Fruit fly (Drosophila melanogaster) whole organism, embryonic: ENCODE results near the gene Tasp1.

Experiments used
- Bgb ChIP-seq: fragments of 200-800 bp; sonication (Bioruptor generic); IDR thresholded peaks from 2 replicates; pipeline ENCODE4 v1.3.6; 2022; ENCODE audit warnings: missing biosample characterization, missing genetic modification characterization; ENCODE audit not compliant: partially characterized antibody
- CG10431 ChIP-seq: fragments of 200-800 bp; sonication (Bioruptor generic); optimal IDR thresholded peaks from 3 replicates; lab custom pipeline; 2018; ENCODE audit warnings: missing biosample characterization, mild to moderate bottlenecking, missing genetic modification characterization
- CG10543 ChIP-seq: fragments of 200-800 bp; sonication (Bioruptor generic); optimal IDR thresholded peaks from 3 replicates; lab custom pipeline; 2017; ENCODE audit warnings: missing biosample characterization, mild to moderate bottlenecking, missing genetic modification characterization, moderate library complexity
- CG11085 ChIP-seq: fragments of 200-800 bp; sonication (Bioruptor generic); IDR thresholded peaks from 2 replicates; pipeline ENCODE4 v1.3.6; 2022; ENCODE audit warnings: missing biosample characterization, missing genetic modification characterization
- CG11247 ChIP-seq: fragments of 200-800 bp; sonication (Bioruptor generic); IDR thresholded peaks from 2 replicates; pipeline ENCODE4 v1.3.6; 2022; ENCODE audit warnings: missing biosample characterization, missing genetic modification characterization
- CG11504 ChIP-seq: fragments of 200-800 bp; sonication (Bioruptor generic); optimal IDR thresholded peaks from 3 replicates; lab custom pipeline; 2019; ENCODE audit warnings: missing biosample characterization, mild to moderate bottlenecking, missing genetic modification characterization, moderate library complexity
- CG13123 ChIP-seq: fragments of 200-800 bp; sonication (Bioruptor generic); optimal IDR thresholded peaks from 2 replicates; lab custom pipeline; 2016; ENCODE audit warnings: missing biosample characterization, missing genetic modification characterization
- CG13894 ChIP-seq: fragments of 200-800 bp; sonication (Bioruptor generic); optimal IDR thresholded peaks from 3 replicates; lab custom pipeline; 2018; ENCODE audit warnings: missing biosample characterization, mild to moderate bottlenecking, missing genetic modification characterization, moderate library complexity
- CG14441 ChIP-seq: fragments of 200-800 bp; sonication (Bioruptor generic); IDR thresholded peaks from 2 replicates; pipeline ENCODE4 v1.3.6; 2022; ENCODE audit warnings: missing biosample characterization, missing genetic modification characterization
- CG14860 ChIP-seq: fragments of 200-800 bp; sonication (Bioruptor generic); IDR thresholded peaks from 3 replicates; pipeline ENCODE4 v1.3.6; 2022; ENCODE audit warnings: missing biosample characterization, missing genetic modification characterization; ENCODE audit not compliant: partially characterized antibody
- CG17359 ChIP-seq: fragments of 200-800 bp; sonication (Bioruptor generic); optimal IDR thresholded peaks from 3 replicates; lab custom pipeline; 2018; ENCODE audit warnings: missing biosample characterization, mild to moderate bottlenecking, missing genetic modification characterization, moderate library complexity
- CG17385 ChIP-seq: fragments of 200-800 bp; sonication (Bioruptor generic); optimal IDR thresholded peaks from 3 replicates; lab custom pipeline; 2018; ENCODE audit warnings: missing biosample characterization, mild to moderate bottlenecking, missing genetic modification characterization
- CG18262 ChIP-seq: fragments of 200-800 bp; optimal IDR thresholded peaks from 3 replicates; lab custom pipeline; 2019; ENCODE audit warnings: missing biosample characterization, mild to moderate bottlenecking, missing genetic modification characterization, moderate library complexity
- CG31441 ChIP-seq: fragments of 200-800 bp; sonication (Bioruptor generic); IDR thresholded peaks from 2 replicates; pipeline ENCODE4 v1.3.6; 2022; ENCODE audit warnings: missing biosample characterization, missing genetic modification characterization
- CG4360 ChIP-seq: fragments of 200-800 bp; sonication (Bioruptor generic); IDR thresholded peaks from 2 replicates; pipeline ENCODE4 v1.3.6; 2022; ENCODE audit warnings: missing biosample characterization, missing genetic modification characterization
- CG43689 ChIP-seq: fragments of 200-800 bp; sonication (Bioruptor generic); IDR thresholded peaks from 2 replicates; pipeline ENCODE4 v1.3.6; 2022; ENCODE audit warnings: missing biosample characterization, missing genetic modification characterization
- CG4617 ChIP-seq: fragments of 200-800 bp; sonication (Bioruptor generic); optimal IDR thresholded peaks from 3 replicates; lab custom pipeline; 2016; ENCODE audit warnings: missing biosample characterization, missing genetic modification characterization, borderline replicate concordance
- CG4730 ChIP-seq: fragments of 200-800 bp; sonication (Bioruptor generic); IDR thresholded peaks from 2 replicates; pipeline ENCODE4 v1.3.6; 2022; ENCODE audit warnings: missing biosample characterization, missing genetic modification characterization
- CG7271 ChIP-seq: fragments of 200-800 bp; sonication (Bioruptor generic); optimal IDR thresholded peaks from 2 replicates; lab custom pipeline; 2018; ENCODE audit warnings: missing biosample characterization, mild to moderate bottlenecking, missing genetic modification characterization, moderate library complexity
- CG7556 ChIP-seq: fragments of 200-800 bp; sonication (Bioruptor generic); optimal IDR thresholded peaks from 2 replicates; lab custom pipeline; 2017; ENCODE audit warnings: missing biosample characterization, mild to moderate bottlenecking, missing genetic modification characterization
- CG8388 ChIP-seq: fragments of 200-800 bp; sonication (Bioruptor generic); optimal IDR thresholded peaks from 2 replicates; lab custom pipeline; 2019; ENCODE audit warnings: missing biosample characterization, mild to moderate bottlenecking, missing genetic modification characterization, moderate library complexity
- CG8765 ChIP-seq: fragments of 200-800 bp; sonication (Bioruptor generic); IDR thresholded peaks from 2 replicates; pipeline ENCODE4 v1.3.6; 2022; ENCODE audit warnings: missing biosample characterization, missing genetic modification characterization
- CG8944 ChIP-seq: fragments of 200-800 bp; sonication (Bioruptor generic); optimal IDR thresholded peaks from 3 replicates; lab custom pipeline; 2016; ENCODE audit warnings: missing biosample characterization, missing genetic modification characterization
- CHES-1-like ChIP-seq: fragments of 200-800 bp; sonication (Bioruptor generic); optimal IDR thresholded peaks from 2 replicates; lab custom pipeline; 2016; ENCODE audit warnings: missing biosample characterization, missing genetic modification characterization
- Dip3 ChIP-seq: fragments of 200-800 bp; sonication (Bioruptor generic); optimal IDR thresholded peaks from 3 replicates; lab custom pipeline; 2016; ENCODE audit warnings: missing biosample characterization, missing genetic modification characterization
- Doc2 ChIP-seq: fragments of 200-800 bp; sonication (Bioruptor generic); IDR thresholded peaks from 2 replicates; pipeline ENCODE4 v1.3.6; 2022; ENCODE audit warnings: missing biosample characterization, missing genetic modification characterization
- Eip74EF ChIP-seq, 2 experiments: fragments of 200-800 bp in 1 of 2; fragments of >200 bp in 1 of 2; sonication (Bioruptor generic) in 1 of 2; optimal IDR thresholded peaks; 2 replicates each; lab custom pipeline; 2017 to 2019; ENCODE audit warnings: missing biosample characterization in 2 of 2, missing genetic modification characterization in 2 of 2, mild to moderate bottlenecking in 1 of 2, moderate library complexity in 1 of 2
- GATAe ChIP-seq: fragments of 200-800 bp; sonication (Bioruptor generic); conservative IDR thresholded peaks from 2 replicates; pipeline ENCODE4 v1.3.6; 2022; ENCODE audit warnings: missing biosample characterization, missing genetic modification characterization
- HmgZ ChIP-seq: fragments of 200-800 bp; sonication (Bioruptor generic); optimal IDR thresholded peaks from 2 replicates; lab custom pipeline; 2018; ENCODE audit warnings: missing biosample characterization, mild to moderate bottlenecking, missing genetic modification characterization
- MESR4 ChIP-seq: fragments of 200-800 bp; sonication (Bioruptor generic); optimal IDR thresholded peaks from 2 replicates; lab custom pipeline; 2018; ENCODE audit warnings: missing biosample characterization, mild to moderate bottlenecking, missing genetic modification characterization, moderate library complexity
- Meics ChIP-seq: fragments of 200-800 bp; sonication (Bioruptor generic); optimal IDR thresholded peaks from 2 replicates; lab custom pipeline; 2017; ENCODE audit warnings: missing biosample characterization, mild to moderate bottlenecking, missing genetic modification characterization
- NC2β ChIP-seq: fragments of 200-800 bp; sonication (Bioruptor generic); optimal IDR thresholded peaks from 2 replicates; lab custom pipeline; 2016; ENCODE audit warnings: missing biosample characterization, missing genetic modification characterization
- Vsx1 ChIP-seq: fragments of 200-800 bp; sonication (Bioruptor generic); optimal IDR thresholded peaks from 2 replicates; lab custom pipeline; 2017; ENCODE audit warnings: missing biosample characterization, mild to moderate bottlenecking, missing genetic modification characterization, missing genetic modification reagents
- ase ChIP-seq: fragments of 200-800 bp; sonication (Bioruptor generic); IDR thresholded peaks from 3 replicates; pipeline ENCODE4 v1.3.6; 2022; ENCODE audit warnings: missing biosample characterization, missing genetic modification characterization
- bcd ChIP-seq: fragments of 200-800 bp; sonication (Bioruptor generic); optimal IDR thresholded peaks from 2 replicates; lab custom pipeline; 2017; ENCODE audit warnings: missing biosample characterization, mild to moderate bottlenecking, missing genetic modification characterization
- dimm ChIP-seq: fragments of 200-800 bp; sonication (Bioruptor generic); IDR thresholded peaks from 2 replicates; pipeline ENCODE4 v1.3.6; 2022; ENCODE audit warnings: missing biosample characterization, missing genetic modification characterization
- en ChIP-seq: fragments of 200-800 bp; sonication (Bioruptor generic); optimal IDR thresholded peaks from 2 replicates; lab custom pipeline; 2016; ENCODE audit warnings: missing biosample characterization, missing genetic modification characterization
- fu2 ChIP-seq: fragments of 200-800 bp; sonication (Bioruptor generic); optimal IDR thresholded peaks from 2 replicates; lab custom pipeline; 2016; ENCODE audit warnings: missing biosample characterization, missing genetic modification characterization
- gcm2 ChIP-seq: fragments of 200-800 bp; sonication (Bioruptor generic); optimal IDR thresholded peaks from 2 replicates; lab custom pipeline; 2016; ENCODE audit warnings: missing biosample characterization, missing genetic modification characterization
- gem ChIP-seq: fragments of 200-800 bp; sonication (Bioruptor generic); optimal IDR thresholded peaks from 2 replicates; lab custom pipeline; 2019; ENCODE audit warnings: missing biosample characterization, mild to moderate bottlenecking, missing genetic modification characterization, moderate library complexity
- gro ChIP-seq: fragments of 200-800 bp; sonication (Bioruptor generic); optimal IDR thresholded peaks from 2 replicates; lab custom pipeline; 2016; ENCODE audit warnings: missing biosample characterization, missing genetic modification characterization
- klu ChIP-seq: fragments of 200-800 bp; sonication (Bioruptor generic); IDR thresholded peaks from 2 replicates; pipeline ENCODE4 v1.3.6; 2022; ENCODE audit warnings: missing biosample characterization, missing genetic modification characterization
- mld ChIP-seq: fragments of 200-800 bp; sonication (Bioruptor generic); IDR thresholded peaks from 3 replicates; pipeline ENCODE4 v1.3.6; 2022; ENCODE audit warnings: missing biosample characterization, missing genetic modification characterization; ENCODE audit not compliant: partially characterized antibody
- nerfin-2 ChIP-seq: fragments of 200-800 bp; sonication (Bioruptor generic); IDR thresholded peaks from 2 replicates; pipeline ENCODE4 v1.3.6; 2022; ENCODE audit warnings: missing biosample characterization, missing genetic modification characterization; ENCODE audit not compliant: partially characterized antibody
- psq ChIP-seq: fragments of 200-800 bp; sonication (Bioruptor generic); optimal IDR thresholded peaks from 2 replicates; lab custom pipeline; 2017; ENCODE audit warnings: missing biosample characterization, missing genetic modification characterization
- shn ChIP-seq: fragments of 200-800 bp; sonication (Bioruptor generic); optimal IDR thresholded peaks from 3 replicates; lab custom pipeline; 2016; ENCODE audit warnings: missing biosample characterization, missing genetic modification characterization
- tio ChIP-seq: fragments of 200-800 bp; sonication (Bioruptor generic); optimal IDR thresholded peaks from 2 replicates; lab custom pipeline; 2017; ENCODE audit warnings: missing biosample characterization, missing genetic modification characterization, inconsistent platforms
- tna ChIP-seq: fragments of 200-800 bp; sonication (Bioruptor generic); IDR thresholded peaks from 2 replicates; pipeline ENCODE4 v1.3.6; 2022; ENCODE audit warnings: missing biosample characterization, missing genetic modification characterization; ENCODE audit not compliant: partially characterized antibody
- ttk ChIP-seq: fragments of 200-800 bp; sonication (Bioruptor generic); IDR thresholded peaks from 2 replicates; pipeline ENCODE4 v2.1.2; 2022; ENCODE audit warnings: missing biosample characterization, missing genetic modification characterization

Gene Tasp1

DNA sequence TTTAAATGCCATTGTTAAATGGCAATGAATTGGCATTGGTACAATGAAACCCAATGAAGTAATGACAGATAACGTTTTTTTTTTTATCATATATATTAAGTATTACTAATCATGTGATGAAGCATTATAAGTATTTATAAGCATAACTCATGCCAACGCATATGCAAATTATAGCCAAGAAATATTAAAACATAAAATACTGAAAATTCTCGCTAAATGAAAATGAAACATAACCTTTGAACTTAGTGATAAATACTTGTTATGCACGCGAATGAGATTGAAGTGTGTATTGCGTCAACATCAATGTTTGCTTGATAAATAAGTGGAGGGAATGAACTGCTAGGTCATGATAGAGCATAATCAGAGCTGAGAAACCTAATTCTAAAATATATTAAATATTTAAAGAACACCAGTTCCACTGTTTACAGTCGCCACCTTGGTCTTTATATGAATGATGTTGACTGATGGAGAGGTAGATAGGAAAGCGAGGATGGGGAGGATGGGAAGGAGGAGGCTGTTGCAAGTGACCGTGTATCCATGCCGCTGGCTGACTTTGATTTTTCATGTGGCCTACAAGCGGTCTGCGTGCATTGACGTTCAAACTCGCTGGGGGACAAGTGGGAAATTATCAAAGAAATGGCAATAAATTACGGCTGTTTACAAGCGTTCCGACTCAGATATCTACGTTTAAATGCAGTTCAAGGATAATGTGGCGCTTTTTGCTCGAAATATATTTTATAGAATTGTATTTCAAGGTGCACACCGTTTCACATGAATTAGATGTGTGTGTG lies 31.0 kb downstream of the Tasp1 start (continued):
- no peak for TF ChIP-seq CG13894
- peak; percentile 31 for TF ChIP-seq CG10543 (GFP tag; lab: Kevin White, UChicago)
- TF ChIP-seq en (GFP tag; lab: Kevin White, UChicago), result no peak
- TF ChIP-seq CG7271 (tag; lab: Kevin White, UChicago), result no peak
- TF ChIP-seq CG11247 (GFP tag; lab: Robert Waterston, UW), result no peak
- TF ChIP-seq Bgb, result no peak
- peak; percentile 43 for TF ChIP-seq CG18262
- TF ChIP-seq CG4617 (GFP tag; lab: Kevin White, UChicago), result no peak
- no peak for TF ChIP-seq CG10431
- TF ChIP-seq CG8388 (GFP tag; lab: Kevin White, UChicago), result no peak
- 0 out of 2 replicates have a peak, but pooled peaks have one; percentile 12 for TF ChIP-seq CG4360 (GFP tag; lab: Robert Waterston, UW)
- TF ChIP-seq CG43689 (GFP tag; lab: Robert Waterston, UW), result no peak
- no peak for TF ChIP-seq CG8944 (GFP tag; lab: Kevin White, UChicago)
- no peak for TF ChIP-seq CG13123 (GFP tag; lab: Kevin White, UChicago)
- no peak for TF ChIP-seq ttk (GFP tag; lab: Robert Waterston, UW)
- no peak for TF ChIP-seq klu (GFP tag; lab: Robert Waterston, UW)
- TF ChIP-seq Eip74EF (GFP tag; optimal IDR thresholded peaks at IDR 0.05; lab: Kevin White, UChicago), result no peak
- TF ChIP-seq CG17385 (GFP tag; lab: Kevin White, UChicago), result no peak
- no peak for TF ChIP-seq CG14860 (GFP tag; lab: Robert Waterston, UW)
- TF ChIP-seq CHES-1-like (GFP tag; lab: Kevin White, UChicago), result no peak
- TF ChIP-seq gem (tag; lab: Kevin White, UChicago), result peak; percentile 50
- TF ChIP-seq gro (GFP tag; lab: Kevin White, UChicago), result no peak
- TF ChIP-seq shn (GFP tag; lab: Kevin White, UChicago), result no peak
- TF ChIP-seq tio, result peak; percentile 0
- TF ChIP-seq ase (GFP tag; lab: Robert Waterston, UW), result no peak
- peak; percentile 20 for TF ChIP-seq Vsx1 (GFP tag; lab: Kevin White, UChicago)
- no peak for TF ChIP-seq nerfin-2 (GFP tag; lab: Robert Waterston, UW)
- TF ChIP-seq gcm2 (GFP tag; lab: Kevin White, UChicago), result no peak
- TF ChIP-seq CG17359 (tag; lab: Kevin White, UChicago), result peak; percentile 5
- peak; percentile 9 for TF ChIP-seq CG11504 (tag; lab: Kevin White, UChicago)
- no peak for TF ChIP-seq dimm
- no peak for TF ChIP-seq mld (GFP tag; lab: Robert Waterston, UW)
- peak; percentile 26; the same call in 1 of the 2 replicates for TF ChIP-seq CG31441 (GFP tag; lab: Robert Waterston, UW)
- no peak for TF ChIP-seq tna (GFP tag; lab: Robert Waterston, UW)
- TF ChIP-seq CG7556 (GFP tag; lab: Kevin White, UChicago), result no peak
- TF ChIP-seq GATAe, result no peak
- no peak for TF ChIP-seq Dip3 (GFP tag; lab: Kevin White, UChicago)
- TF ChIP-seq Meics, result no peak
- no peak for TF ChIP-seq fu2 (GFP tag; lab: Kevin White, UChicago)
- no peak for TF ChIP-seq MESR4 (GFP tag; lab: Kevin White, UChicago)
- no peak for TF ChIP-seq NC2β
- no peak for TF ChIP-seq CG8765 (GFP tag; lab: Robert Waterston, UW)
- no peak for TF ChIP-seq Doc2
- TF ChIP-seq CG14441 (GFP tag; lab: Robert Waterston, UW), result no peak
- TF ChIP-seq bcd (GFP tag; lab: Kevin White, UChicago), result no peak
- TF ChIP-seq CG11085 (GFP tag; lab: Robert Waterston, UW), result no peak
- TF ChIP-seq psq (GFP tag; lab: Kevin White, UChicago), result no peak
- no peak for TF ChIP-seq CG4730 (GFP tag; lab: Robert Waterston, UW)
- no peak for TF ChIP-seq HmgZ (tag; lab: Kevin White, UChicago)
